Worm (Caenorhabditis elegans): ENCODE data around the gene F49F1.11.
"Not testable (repeated sequence)": the region's sequence is repeated elsewhere in the genome, so short reads cannot be mapped to it uniquely, and the experiment has no call there.

F49F1.11 gene

ce11 chrIV:4147891-4148290 is 6.7 kb upstream of the F49F1.11 start:
- no peak for TF ChIP-seq ztf-11 (tag; optimal IDR thresholded peaks at IDR 0.05)
- no peak for TF ChIP-seq blmp-1 (tag; optimal IDR thresholded peaks at IDR 0.05)
- no peak for TF ChIP-seq sem-2 (GFP tag; optimal IDR thresholded peaks at IDR 0.05)

DNA sequence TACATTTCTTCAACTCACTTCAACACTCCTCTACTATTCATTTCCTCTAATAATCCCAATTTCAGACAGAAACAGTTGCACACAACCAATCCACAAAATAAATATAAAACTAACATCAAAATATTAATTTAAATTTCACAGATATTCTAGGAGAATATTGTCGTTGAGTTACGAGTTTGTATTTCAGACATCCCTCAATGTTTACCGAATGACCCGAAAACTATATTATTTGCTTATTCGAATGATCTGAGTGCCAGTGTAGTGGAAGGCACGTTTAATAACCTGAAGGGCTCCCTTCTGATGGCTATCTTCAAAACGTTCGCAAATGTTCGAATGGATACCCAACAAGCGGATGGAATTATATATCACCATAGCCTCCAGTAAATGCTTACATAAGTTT is 3.6 kb upstream of the F49F1.11 start, which contains the start of gene R07C12.3:
TSS of gene R07C12.3 (plus strand) at position 301 of the 400 bp plus-strand sequence.
- TF ChIP-seq ces-1 (GFP tag; optimal IDR thresholded peaks at IDR 0.05) (no peak), unc-39 (tag; optimal IDR thresholded peaks at IDR 0.05) (no peak), zip-8 (tag; optimal IDR thresholded peaks at IDR 0.05) (no peak), lin-13 (tag; optimal IDR thresholded peaks at IDR 0.05) (no peak), flh-1 (GFP tag; optimal IDR thresholded peaks at IDR 0.05) (no peak), elt-1 (tag; optimal IDR thresholded peaks at IDR 0.05; ENCODE audit: borderline replicate concordance, insufficient read depth) (no peak), unc-62 (GFP tag; optimal IDR thresholded peaks at IDR 0.05) (no peak), elt-3 (tag; optimal IDR thresholded peaks at IDR 0.05) (no peak), M03D4.4 (tag; optimal IDR thresholded peaks at IDR 0.05) (no peak), mls-2 (tag; optimal IDR thresholded peaks at IDR 0.05) (no peak), snpc-4 (tag; optimal IDR thresholded peaks at IDR 0.05) (no peak)

DNA sequence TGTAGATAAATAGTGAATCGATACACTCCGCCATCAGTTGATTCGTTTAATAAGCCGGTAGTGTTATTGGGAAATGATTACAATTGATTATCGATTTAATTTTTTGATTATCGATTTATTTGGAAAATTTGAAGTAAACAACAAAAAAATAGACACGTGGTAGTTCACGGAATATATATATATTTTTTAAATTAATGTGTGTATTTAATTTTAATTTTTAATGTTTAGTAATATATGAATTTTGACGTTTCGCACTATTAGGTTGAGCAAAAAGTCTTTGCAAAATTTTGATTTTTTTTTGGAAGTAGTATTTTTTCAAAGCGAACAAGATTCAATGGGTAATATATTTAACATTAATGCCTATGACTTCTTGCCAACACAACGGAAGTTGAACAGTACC is 1.8 kb upstream of the F49F1.11 start, which contains the start of gene F49F1.12:
TSS of gene F49F1.12 (minus strand) at position 101 of the 400 bp plus-strand sequence.
- TF ChIP-seq tbx-8 (GFP tag; optimal IDR thresholded peaks at IDR 0.05); drap-1 (GFP tag; optimal IDR thresholded peaks at IDR 0.05); pha-4 (tag; optimal IDR thresholded peaks at IDR 0.05): not testable (repeated sequence)

ce11 chrIV:4140265-4140664 is 946 bp downstream of the F49F1.11 start, which contains the start of gene F49F1.18:
TSS of gene F49F1.18 (minus strand) at chrIV:4140365.
- no peak for TF ChIP-seq nhr-237 (tag; optimal IDR thresholded peaks at IDR 0.05)
- no peak for TF ChIP-seq cnd-1 (tag; optimal IDR thresholded peaks at IDR 0.05)
- TF ChIP-seq ces-1 (GFP tag; optimal IDR thresholded peaks at IDR 0.05) = no peak
- no peak for TF ChIP-seq zip-8 (tag; optimal IDR thresholded peaks at IDR 0.05)
- no peak for TF ChIP-seq unc-120 (tag; optimal IDR thresholded peaks at IDR 0.05; ENCODE audit: poor library complexity, severe bottlenecking)
- no peak for TF ChIP-seq elt-3 (tag; optimal IDR thresholded peaks at IDR 0.05)
- TF ChIP-seq mls-2 (tag; optimal IDR thresholded peaks at IDR 0.05) = no peak
- TF ChIP-seq ceh-43 (GFP tag; optimal IDR thresholded peaks at IDR 0.05) = no peak
- no peak for TF ChIP-seq hlh-1 (tag; optimal IDR thresholded peaks at IDR 0.05)
- TF ChIP-seq nhr-28 (tag; optimal IDR thresholded peaks at IDR 0.05) = no peak
- TF ChIP-seq mab-5 (tag; optimal IDR thresholded peaks at IDR 0.05) = no peak
- TF ChIP-seq flh-1 (GFP tag; optimal IDR thresholded peaks at IDR 0.05) = no peak
- TF ChIP-seq unc-62 (GFP tag; optimal IDR thresholded peaks at IDR 0.05) = no peak

DNA sequence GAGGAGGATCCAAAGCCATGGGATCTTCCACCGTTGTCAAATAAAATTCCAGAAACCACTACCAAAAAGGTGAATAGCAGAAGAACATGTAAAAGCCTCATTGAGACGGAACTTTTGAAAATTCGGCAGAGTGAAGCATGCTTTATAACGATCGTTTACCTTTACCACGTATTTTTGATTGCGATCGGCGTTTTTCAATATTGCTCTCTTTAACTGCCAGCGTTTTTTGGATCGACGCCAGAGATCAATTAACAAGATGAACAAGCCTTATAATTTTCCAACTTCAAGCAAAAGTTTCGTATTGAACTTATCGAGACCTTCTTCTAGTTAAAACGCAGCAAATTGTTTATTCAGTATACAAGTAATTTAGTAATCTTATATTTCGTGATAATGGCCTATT is 2.2 kb downstream of the F49F1.11 start, which contains the start of gene F49F1.10:
TSS of gene F49F1.10 (minus strand) at position 101 of the 400 bp plus-strand sequence.
- TF ChIP-seq nhr-76 (tag; optimal IDR thresholded peaks at IDR 0.05) (no peak), lin-32 (GFP tag; optimal IDR thresholded peaks at IDR 0.05) (no peak), nhr-2 (tag; optimal IDR thresholded peaks at IDR 0.05) (no peak), zip-8 (tag; optimal IDR thresholded peaks at IDR 0.05) (no peak), unc-62 (GFP tag; optimal IDR thresholded peaks at IDR 0.05) (no peak), elt-3 (tag; optimal IDR thresholded peaks at IDR 0.05) (no peak), unc-39 (tag; optimal IDR thresholded peaks at IDR 0.05) (no peak), pha-4 (tag; optimal IDR thresholded peaks at IDR 0.05) (no peak), M03D4.4 (tag; optimal IDR thresholded peaks at IDR 0.05) (no peak), nhr-28 (tag; optimal IDR thresholded peaks at IDR 0.05) (no peak), mep-1 (tag; optimal IDR thresholded peaks at IDR 0.05) (no peak), flh-1 (GFP tag; optimal IDR thresholded peaks at IDR 0.05) (no peak)

DNA sequence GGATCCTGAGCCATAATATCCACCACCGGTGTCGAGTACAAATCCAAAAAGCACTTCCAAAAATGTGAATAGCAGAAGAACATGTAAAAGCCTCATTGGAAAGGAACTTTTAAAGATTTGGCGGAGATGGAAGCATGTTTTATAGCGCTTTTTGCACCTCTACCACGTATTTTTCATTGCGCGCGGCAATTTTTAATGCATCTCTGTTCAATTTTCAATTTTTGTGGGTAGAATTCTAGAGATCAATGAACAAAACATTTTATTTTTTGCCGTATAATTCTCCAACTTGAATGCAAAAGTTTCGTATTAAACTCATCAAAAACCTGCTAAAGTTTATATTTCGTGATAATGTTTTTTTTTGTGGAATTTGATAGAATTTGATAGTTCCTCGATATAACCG is 3.7 kb downstream of the F49F1.11 start, which contains the start of gene F49F1.9:
TSS of gene F49F1.9 (minus strand) at position 101 of the 400 bp plus-strand sequence.
- TF ChIP-seq unc-120 (tag; optimal IDR thresholded peaks at IDR 0.05; ENCODE audit: poor library complexity, severe bottlenecking) (no peak), sptf-1 (tag; optimal IDR thresholded peaks at IDR 0.05) (no peak), mls-2 (tag; optimal IDR thresholded peaks at IDR 0.05) (no peak), zip-8 (tag; optimal IDR thresholded peaks at IDR 0.05) (no peak), nhr-12 (tag; optimal IDR thresholded peaks at IDR 0.05) (no peak), hlh-1 (tag; optimal IDR thresholded peaks at IDR 0.05) (no peak), nhr-2 (tag; optimal IDR thresholded peaks at IDR 0.05) (no peak), unc-62 (GFP tag; optimal IDR thresholded peaks at IDR 0.05) (no peak), ceh-39 (tag; optimal IDR thresholded peaks at IDR 0.05) (no peak), lin-13 (tag; optimal IDR thresholded peaks at IDR 0.05) (no peak), nhr-28 (tag; optimal IDR thresholded peaks at IDR 0.05) (no peak), elt-3 (tag; optimal IDR thresholded peaks at IDR 0.05) (no peak), mep-1 (tag; optimal IDR thresholded peaks at IDR 0.05) (no peak), lsy-2 (tag; optimal IDR thresholded peaks at IDR 0.05) (no peak)
